Worm (Caenorhabditis elegans): ENCODE data around the gene pas-1.

DNA sequence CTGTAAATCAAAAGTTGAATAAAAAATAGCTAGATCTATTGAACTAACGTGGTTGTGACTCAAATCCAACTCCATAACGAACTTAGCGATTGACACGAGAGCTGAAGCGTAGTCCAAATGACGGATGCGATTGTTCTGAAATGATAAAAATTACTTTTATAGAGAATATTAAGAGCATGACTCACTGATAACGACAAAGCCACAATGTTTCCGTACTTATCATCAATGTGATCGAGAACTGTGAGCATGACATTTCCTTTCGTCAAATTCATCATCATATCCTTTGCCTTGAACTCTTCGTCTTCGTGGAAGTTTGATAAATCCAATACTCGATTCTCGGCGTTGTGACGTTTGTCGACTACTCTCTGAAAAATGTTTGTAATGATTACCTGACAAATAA, 8.4 kb downstream of the pas-1 start:
- TF ChIP-seq unc-39 (tag; optimal IDR thresholded peaks at IDR 0.05) (no peak), nhr-28 (tag; optimal IDR thresholded peaks at IDR 0.05) (no peak), blmp-1 (tag; optimal IDR thresholded peaks at IDR 0.05) (no peak), ztf-11 (tag; optimal IDR thresholded peaks at IDR 0.05) (no peak), pha-4 (tag; optimal IDR thresholded peaks at IDR 0.05) (no peak), mep-1 (tag; optimal IDR thresholded peaks at IDR 0.05) (no peak), nhr-237 (tag; optimal IDR thresholded peaks at IDR 0.05) (no peak), lin-13 (tag; optimal IDR thresholded peaks at IDR 0.05) (no peak), nhr-12 (tag; optimal IDR thresholded peaks at IDR 0.05) (no peak), snpc-4 (tag; optimal IDR thresholded peaks at IDR 0.05) (no peak), flh-1 (GFP tag; optimal IDR thresholded peaks at IDR 0.05) (no peak)
